Fruit fly (Drosophila melanogaster): ENCODE measurements around the gene P5CDh1.
A peak's percentile ranks its signal among the peaks of the same experiment; 100 is the strongest.

P5CDh1 gene

dm6 chr3L:21818701-21819100 lies 22.5 kb downstream of the P5CDh1 start:
- TF ChIP-seq EcR (GFP tag; optimal IDR thresholded peaks at IDR 0.05) (no peak), CG4496 (GFP tag; IDR thresholded peaks at IDR 0.05) (no peak), CG10348 (GFP tag; IDR thresholded peaks at IDR 0.05) (no peak), Ets98B (GFP tag; IDR thresholded peaks at IDR 0.05) (no peak), fd96Ca (GFP tag; IDR thresholded peaks at IDR 0.05) (no peak), D1 (tag; optimal IDR thresholded peaks at IDR 0.05) (no peak), rn (GFP tag; IDR thresholded peaks at IDR 0.05) (no peak), CG13204 (GFP tag; optimal IDR thresholded peaks at IDR 0.05) (no peak)

dm6 chr3L:21813598-21813997 lies 27.6 kb downstream of the P5CDh1 start, which contains the start of gene CG43895:
CG43895 (minus strand) TSS chr3L:21813698.
- TF ChIP-seq CG15710 (tag; optimal IDR thresholded peaks at IDR 0.05), result no peak
- TF ChIP-seq CG14655 (GFP tag; optimal IDR thresholded peaks at IDR 0.05), result no peak
- TF ChIP-seq CG12605 (GFP tag; IDR thresholded peaks at IDR 0.05), result no peak
- no peak for TF ChIP-seq CG32121 (GFP tag; IDR thresholded peaks at IDR 0.05)
- TF ChIP-seq CG10348 (GFP tag; IDR thresholded peaks at IDR 0.05), result no peak
- no peak for TF ChIP-seq Ets98B (GFP tag; IDR thresholded peaks at IDR 0.05)
- TF ChIP-seq Pif1A (GFP tag; optimal IDR thresholded peaks at IDR 0.05), result no peak
- no peak for TF ChIP-seq D1 (tag; optimal IDR thresholded peaks at IDR 0.05)
- TF ChIP-seq CG13204 (GFP tag; optimal IDR thresholded peaks at IDR 0.05), result no peak
- TF ChIP-seq Pif1B (GFP tag; optimal IDR thresholded peaks at IDR 0.05), result no peak
- TF ChIP-seq gl (tag; optimal IDR thresholded peaks at IDR 0.05), result no peak
- no peak for TF ChIP-seq EcR (GFP tag; optimal IDR thresholded peaks at IDR 0.05)
- TF ChIP-seq CG8301 (tag; optimal IDR thresholded peaks at IDR 0.05), result no peak
- TF ChIP-seq CG8159 (tag; optimal IDR thresholded peaks at IDR 0.05), result no peak
- TF ChIP-seq CG4496 (GFP tag; IDR thresholded peaks at IDR 0.05), result no peak
- no peak for TF ChIP-seq rn (GFP tag; IDR thresholded peaks at IDR 0.05)
- TF ChIP-seq CG34367 (tag; optimal IDR thresholded peaks at IDR 0.05), result no peak
- TF ChIP-seq CG17806 (tag; optimal IDR thresholded peaks at IDR 0.05), result no peak
- no peak for TF ChIP-seq fd96Ca (GFP tag; IDR thresholded peaks at IDR 0.05)
- TF ChIP-seq CG9948 (tag; optimal IDR thresholded peaks at IDR 0.05), result no peak

- no peak for TF ChIP-seq rn (GFP tag; IDR thresholded peaks at IDR 0.05)
- no peak for TF ChIP-seq CG32121 (GFP tag; IDR thresholded peaks at IDR 0.05)
- peak; percentile 85 for TF ChIP-seq CG13204 (GFP tag; optimal IDR thresholded peaks at IDR 0.05)
- no peak for TF ChIP-seq fd96Ca (GFP tag; IDR thresholded peaks at IDR 0.05)
- TF ChIP-seq CG14655 (GFP tag; optimal IDR thresholded peaks at IDR 0.05), result no peak
- no peak for TF ChIP-seq CG34367 (tag; optimal IDR thresholded peaks at IDR 0.05)
- no peak for TF ChIP-seq CG12605 (GFP tag; IDR thresholded peaks at IDR 0.05)
- peak; percentile 6 for TF ChIP-seq Pif1B (GFP tag; optimal IDR thresholded peaks at IDR 0.05)
- no peak for TF ChIP-seq gl (tag; optimal IDR thresholded peaks at IDR 0.05)
- TF ChIP-seq CG17806 (tag; optimal IDR thresholded peaks at IDR 0.05), result no peak
- TF ChIP-seq CG15710 (tag; optimal IDR thresholded peaks at IDR 0.05), result no peak
- TF ChIP-seq CG4496 (GFP tag; IDR thresholded peaks at IDR 0.05), result peak; percentile 12; the same call in 2 of the 3 replicates
- no peak for TF ChIP-seq CG9948 (tag; optimal IDR thresholded peaks at IDR 0.05)
- TF ChIP-seq Snoo (tag; optimal IDR thresholded peaks at IDR 0.05), result no peak
These were observed 32.6 kb downstream of the P5CDh1 start, which contains the start of gene eg for dm6 chr3L:21808568-21808967. eg (plus strand) TSS chr3L:21808703.

- TF ChIP-seq CG34367 (tag; optimal IDR thresholded peaks at IDR 0.05) (peak; percentile 65), CG13204 (GFP tag; optimal IDR thresholded peaks at IDR 0.05) (no peak), CG17806 (tag; optimal IDR thresholded peaks at IDR 0.05) (peak; percentile 69), Snoo (tag; optimal IDR thresholded peaks at IDR 0.05) (peak; percentile 52), CG9948 (tag; optimal IDR thresholded peaks at IDR 0.05) (peak; percentile 74), Ets98B (GFP tag; IDR thresholded peaks at IDR 0.05) (peak; percentile 84), CG12605 (GFP tag; IDR thresholded peaks at IDR 0.05) (no peak; the same call in 1 of the 2 replicates), gl (tag; optimal IDR thresholded peaks at IDR 0.05) (no peak), CG14655 (GFP tag; optimal IDR thresholded peaks at IDR 0.05) (peak; percentile 78), CG10348 (GFP tag; IDR thresholded peaks at IDR 0.05) (peak; percentile 27; the same call in 1 of the 2 replicates), CG8301 (tag; optimal IDR thresholded peaks at IDR 0.05) (peak; percentile 62), CG32121 (GFP tag; IDR thresholded peaks at IDR 0.05) (peak; percentile 81), Pif1B (GFP tag; optimal IDR thresholded peaks at IDR 0.05) (peak; percentile 65), CG4496 (GFP tag; IDR thresholded peaks at IDR 0.05) (peak; percentile 73), CG15710 (tag; optimal IDR thresholded peaks at IDR 0.05) (peak; percentile 67), Pif1A (GFP tag; optimal IDR thresholded peaks at IDR 0.05) (peak; percentile 45), rn (GFP tag; IDR thresholded peaks at IDR 0.05) (peak; percentile 30; the same call in 1 of the 2 replicates), D1 (tag; optimal IDR thresholded peaks at IDR 0.05) (no peak), EcR (GFP tag; optimal IDR thresholded peaks at IDR 0.05) (peak; percentile 42), fd96Ca (GFP tag; IDR thresholded peaks at IDR 0.05) (peak; percentile 71; the same call in 2 of the 3 replicates), CG8159 (tag; optimal IDR thresholded peaks at IDR 0.05) (peak; percentile 73)
These were observed 33.1 kb downstream of the P5CDh1 start for dm6 chr3L:21808003-21808530.

dm6 chr3L:21800424-21800823 lies 40.7 kb downstream of the P5CDh1 start:
- peak; percentile 61 for TF ChIP-seq CG13204 (GFP tag; optimal IDR thresholded peaks at IDR 0.05)
- TF ChIP-seq Pif1B (GFP tag; optimal IDR thresholded peaks at IDR 0.05), result no peak
- TF ChIP-seq CG8301 (tag; optimal IDR thresholded peaks at IDR 0.05), result no peak
- TF ChIP-seq CG4496 (GFP tag; IDR thresholded peaks at IDR 0.05), result no peak; the same call in 2 of the 3 replicates
- no peak for TF ChIP-seq CG17806 (tag; optimal IDR thresholded peaks at IDR 0.05)
- no peak for TF ChIP-seq CG34367 (tag; optimal IDR thresholded peaks at IDR 0.05)
- no peak for TF ChIP-seq gl (tag; optimal IDR thresholded peaks at IDR 0.05)
- TF ChIP-seq CG8159 (tag; optimal IDR thresholded peaks at IDR 0.05), result no peak
- peak; percentile 17 for TF ChIP-seq EcR (GFP tag; optimal IDR thresholded peaks at IDR 0.05)

dm6 chr3L:21787883-21788282 lies 53.3 kb downstream of the P5CDh1 start:
- TF ChIP-seq CG15710 (tag; optimal IDR thresholded peaks at IDR 0.05) (no peak), CG32121 (GFP tag; IDR thresholded peaks at IDR 0.05) (no peak), CG12605 (GFP tag; IDR thresholded peaks at IDR 0.05) (no peak), rn (GFP tag; IDR thresholded peaks at IDR 0.05) (no peak), CG10348 (GFP tag; IDR thresholded peaks at IDR 0.05) (no peak), CG8301 (tag; optimal IDR thresholded peaks at IDR 0.05) (no peak), Ets98B (GFP tag; IDR thresholded peaks at IDR 0.05) (no peak), D1 (tag; optimal IDR thresholded peaks at IDR 0.05) (no peak), CG13204 (GFP tag; optimal IDR thresholded peaks at IDR 0.05) (no peak)

All from whole organism, pupa.